Fruit fly (Drosophila melanogaster): ENCODE measurements around the gene CG6138.

Gene CG6138

dm6 chr2L:10526953-10527584 lies 40.0 kb upstream of the CG6138 start, which contains the start of gene Lip4 (continued):
- peak; percentile 76 for TF ChIP-seq OdsH (GFP tag; optimal IDR thresholded peaks at IDR 0.05)
- TF ChIP-seq Eip93F (GFP tag; optimal IDR thresholded peaks at IDR 0.05), result no peak
- peak; percentile 16 for TF ChIP-seq dac (GFP tag; optimal IDR thresholded peaks at IDR 0.05)
- TF ChIP-seq esn (GFP tag; optimal IDR thresholded peaks at IDR 0.05), result peak; percentile 65
- TF ChIP-seq Ets96B (tag; optimal IDR thresholded peaks at IDR 0.05), result peak; percentile 75
- peak; percentile 68 for TF ChIP-seq acj6 (GFP tag; optimal IDR thresholded peaks at IDR 0.05)
- peak; percentile 38 for TF ChIP-seq CG11902 (GFP tag; optimal IDR thresholded peaks at IDR 0.05)
- TF ChIP-seq svp (GFP tag), result peak; percentile 84
- TF ChIP-seq Hr38 (GFP tag; optimal IDR thresholded peaks at IDR 0.05), result no peak
- TF ChIP-seq net (GFP tag; optimal IDR thresholded peaks at IDR 0.05), result peak; percentile 65
- TF ChIP-seq Gug (GFP tag; IDR thresholded peaks at IDR 0.05), result peak; percentile 72
- peak; percentile 54 for TF ChIP-seq CG6792 (GFP tag; optimal IDR thresholded peaks at IDR 0.05)
- no peak for TF ChIP-seq CG6163 (GFP tag; IDR thresholded peaks at IDR 0.05)
- peak; percentile 62 for TF ChIP-seq CG7368 (GFP tag; optimal IDR thresholded peaks at IDR 0.05)
- TF ChIP-seq CG11294 (GFP tag; IDR thresholded peaks at IDR 0.05), result no peak; the same call in 1 of the 2 replicates
- peak; percentile 49 for TF ChIP-seq CG11762 (GFP tag; optimal IDR thresholded peaks at IDR 0.05; ENCODE audit: insufficient read depth)
- no peak for TF ChIP-seq Blimp-1 (GFP tag; optimal IDR thresholded peaks at IDR 0.05)
- peak; percentile 69 for TF ChIP-seq CG10669 (GFP tag; optimal IDR thresholded peaks at IDR 0.05)
- peak; percentile 65 for TF ChIP-seq CG34406 (GFP tag; optimal IDR thresholded peaks at IDR 0.05)
- TF ChIP-seq fd85E (GFP tag; optimal IDR thresholded peaks at IDR 0.05), result no peak
- TF ChIP-seq CG6808 (GFP tag; optimal IDR thresholded peaks at IDR 0.05), result peak; percentile 64
- peak; percentile 58 for TF ChIP-seq achi (GFP tag; optimal IDR thresholded peaks at IDR 0.05)

- TF ChIP-seq OdsH (GFP tag; optimal IDR thresholded peaks at IDR 0.05) (no peak), CG11902 (GFP tag; optimal IDR thresholded peaks at IDR 0.05) (no peak), svp (GFP tag) (peak; percentile 99)
Measured at dm6 chr2L:10528984-10529383, 38.1 kb upstream of the CG6138 start.

- TF ChIP-seq svp (GFP tag) (peak; percentile 93), CG1621 (tag; optimal IDR thresholded peaks at IDR 0.05) (no peak)
Measured at dm6 chr2L:10530089-10530488, 37.0 kb upstream of the CG6138 start.

- no peak for TF ChIP-seq Hr38 (GFP tag; optimal IDR thresholded peaks at IDR 0.05)
- no peak for TF ChIP-seq Met (GFP tag; optimal IDR thresholded peaks at IDR 0.05)
- TF ChIP-seq topi (GFP tag; optimal IDR thresholded peaks at IDR 0.05), result no peak
- TF ChIP-seq CG32006 (GFP tag; optimal IDR thresholded peaks at IDR 0.05), result no peak
- no peak for TF ChIP-seq CG8632 (GFP tag; optimal IDR thresholded peaks at IDR 0.05)
- TF ChIP-seq vri (GFP tag; optimal IDR thresholded peaks at IDR 0.05), result no peak
- no peak for TF ChIP-seq CG1621 (tag; optimal IDR thresholded peaks at IDR 0.05)
- no peak for TF ChIP-seq dsx (GFP tag; optimal IDR thresholded peaks at IDR 0.05; ENCODE audit: poor library complexity, severe bottlenecking)
- TF ChIP-seq CG9139 (GFP tag; optimal IDR thresholded peaks at IDR 0.05), result no peak
- TF ChIP-seq CG8119 (GFP tag; IDR thresholded peaks at IDR 0.05), result no peak
- TF ChIP-seq acj6 (GFP tag; optimal IDR thresholded peaks at IDR 0.05), result no peak
- TF ChIP-seq CG11294 (GFP tag; IDR thresholded peaks at IDR 0.05), result no peak
- TF ChIP-seq CG34406 (GFP tag; optimal IDR thresholded peaks at IDR 0.05), result no peak
- TF ChIP-seq lz (GFP tag; optimal IDR thresholded peaks at IDR 0.05), result no peak
- no peak for TF ChIP-seq eg (GFP tag; IDR thresholded peaks at IDR 0.05)
- no peak for TF ChIP-seq CG6163 (GFP tag; IDR thresholded peaks at IDR 0.05)
- no peak for TF ChIP-seq Eip93F (GFP tag; optimal IDR thresholded peaks at IDR 0.05)
- TF ChIP-seq Lpt (GFP tag; optimal IDR thresholded peaks at IDR 0.05), result no peak
- TF ChIP-seq cyc (GFP tag; optimal IDR thresholded peaks at IDR 0.05), result no peak
Measured at dm6 chr2L:10531521-10531920, 35.5 kb upstream of the CG6138 start, which contains the start of gene CG18301. Gene CG18301, plus strand, starts transcription at chr2L:10531821.
